Worm (Caenorhabditis elegans): Measurements from ENCODE around the gene F42G8.8.

The F42G8.8 gene

ce11 chrIV:8161774-8162173 is 42.9 kb downstream of the F42G8.8 start (continued):
- TF ChIP-seq ZK337.2 (GFP tag; IDR thresholded peaks at IDR 0.05) (no peak), daf-16 (GFP tag; optimal IDR thresholded peaks at IDR 0.05) (no peak), daf-16 (tag; optimal IDR thresholded peaks at IDR 0.05) (peak; percentile 29), egl-27 (tag; optimal IDR thresholded peaks at IDR 0.05) (no peak), pqm-1 (tag; optimal IDR thresholded peaks at IDR 0.05) (peak; percentile 14), lin-15B (tag; optimal IDR thresholded peaks at IDR 0.05) (no peak), lim-7 (GFP tag; IDR thresholded peaks at IDR 0.05) (no peak), hlh-11 (tag; optimal IDR thresholded peaks at IDR 0.05) (peak; percentile 22), ceh-20 (GFP tag; IDR thresholded peaks at IDR 0.05) (no peak)

ce11 chrIV:8163687-8164086 is 44.8 kb downstream of the F42G8.8 start, which contains the start of gene clec-51:
TSS of gene clec-51 (minus strand) at chrIV:8163800.
- TF ChIP-seq dve-1 (tag; optimal IDR thresholded peaks at IDR 0.05; ENCODE audit: insufficient read depth): peak; percentile 55
- peak; percentile 90 for TF ChIP-seq pqm-1 (tag; optimal IDR thresholded peaks at IDR 0.05)
- peak; percentile 67 for TF ChIP-seq dmd-6 (GFP tag; IDR thresholded peaks at IDR 0.05)
- no peak for TF ChIP-seq set-16 (GFP tag; IDR thresholded peaks at IDR 0.05)
- TF ChIP-seq ceh-28 (tag; optimal IDR thresholded peaks at IDR 0.05): no peak
- TF ChIP-seq nhr-28 (tag; optimal IDR thresholded peaks at IDR 0.05): peak; percentile 58
- TF ChIP-seq zag-1 (tag; optimal IDR thresholded peaks at IDR 0.05): no peak
- TF ChIP-seq hlh-11 (tag; optimal IDR thresholded peaks at IDR 0.05): peak; percentile 70
- no peak for TF ChIP-seq unc-130 (GFP tag; optimal IDR thresholded peaks at IDR 0.05)
- TF ChIP-seq dmd-9 (GFP tag; IDR thresholded peaks at IDR 0.05): no peak
- TF ChIP-seq hmg-1.1 (GFP tag; IDR thresholded peaks at IDR 0.05): no peak
- no peak for TF ChIP-seq snpc-1.2 (GFP tag; IDR thresholded peaks at IDR 0.05)
- TF ChIP-seq skn-1 (tag; optimal IDR thresholded peaks at IDR 0.05): no peak
- no peak for TF ChIP-seq tag-97 (GFP tag; IDR thresholded peaks at IDR 0.05)
- no peak for TF ChIP-seq sdz-12 (GFP tag; optimal IDR thresholded peaks at IDR 0.05)
- TF ChIP-seq lin-29 (GFP tag; IDR thresholded peaks at IDR 0.05): no peak
- no peak for TF ChIP-seq zip-11 (GFP tag; IDR thresholded peaks at IDR 0.05)
- TF ChIP-seq nhr-41 (GFP tag; IDR thresholded peaks at IDR 0.05): no peak
- no peak for TF ChIP-seq daf-16 (GFP tag; optimal IDR thresholded peaks at IDR 0.05)
- peak; percentile 66 for TF ChIP-seq daf-16 (tag; optimal IDR thresholded peaks at IDR 0.05)
- no peak for TF ChIP-seq ceh-20 (GFP tag; IDR thresholded peaks at IDR 0.05)
- TF ChIP-seq Y48G9A.11 (GFP tag; IDR thresholded peaks at IDR 0.05): no peak
- TF ChIP-seq nhr-77 (tag; optimal IDR thresholded peaks at IDR 0.05): peak; percentile 15
- TF ChIP-seq saeg-2 (GFP tag; IDR thresholded peaks at IDR 0.05): no peak
- no peak for TF ChIP-seq F44E2.7 (GFP tag; IDR thresholded peaks at IDR 0.05)
- TF ChIP-seq spr-3 (GFP tag; optimal IDR thresholded peaks at IDR 0.05): no peak

ce11 chrIV:8164515-8164914 is 45.6 kb downstream of the F42G8.8 start:
- TF ChIP-seq unc-62 (GFP tag; optimal IDR thresholded peaks at IDR 0.05 in 1 of 2): peak in 1 of 2 experiments; percentile 94
- no peak for TF ChIP-seq unc-62 (tag; optimal IDR thresholded peaks at IDR 0.05)
- TF ChIP-seq R02D3.7 (tag; optimal IDR thresholded peaks at IDR 0.05): no peak
- no peak for TF ChIP-seq F37D6.2 (tag; optimal IDR thresholded peaks at IDR 0.05)

ce11 chrIV:8165950-8166349 is 47.1 kb downstream of the F42G8.8 start, which contains the start of gene B0218.7:
TSS of gene B0218.7 (minus strand) at chrIV:8166050.
- TF ChIP-seq pqm-1 (tag; optimal IDR thresholded peaks at IDR 0.05) (no peak), sdz-12 (GFP tag; optimal IDR thresholded peaks at IDR 0.05) (no peak), nhr-25 (tag; optimal IDR thresholded peaks at IDR 0.05; ENCODE audit: borderline replicate concordance, insufficient read depth) (no peak)

ce11 chrIV:8168660-8169059 is 49.8 kb downstream of the F42G8.8 start, which contains the start of gene clec-52:
TSS of gene clec-52 (minus strand) at chrIV:8168760.
- peak; percentile 9 for TF ChIP-seq dve-1 (tag; optimal IDR thresholded peaks at IDR 0.05; ENCODE audit: insufficient read depth)
- TF ChIP-seq lin-38 (GFP tag; IDR thresholded peaks at IDR 0.05): no peak
- TF ChIP-seq pqm-1 (tag; optimal IDR thresholded peaks at IDR 0.05): peak; percentile 33
- no peak for TF ChIP-seq php-3 (GFP tag; IDR thresholded peaks at IDR 0.05)
- TF ChIP-seq nhr-102 (tag; optimal IDR thresholded peaks at IDR 0.05): no peak
- TF ChIP-seq lin-15B (tag; optimal IDR thresholded peaks at IDR 0.05): no peak
- peak; percentile 2 for TF ChIP-seq nhr-28 (tag; optimal IDR thresholded peaks at IDR 0.05)
- no peak for TF ChIP-seq tag-97 (GFP tag; IDR thresholded peaks at IDR 0.05)
- no peak for TF ChIP-seq mdl-1 (tag; optimal IDR thresholded peaks at IDR 0.05)
- TF ChIP-seq snpc-1.2 (GFP tag; IDR thresholded peaks at IDR 0.05): no peak
- no peak for TF ChIP-seq hlh-30 (tag; optimal IDR thresholded peaks at IDR 0.05; ENCODE audit: insufficient read depth)
- no peak for TF ChIP-seq ces-1 (GFP tag; optimal IDR thresholded peaks at IDR 0.05)
- TF ChIP-seq ZK546.5 (tag; optimal IDR thresholded peaks at IDR 0.05): no peak

Data from whole organism, L4 larva.